Worm (Caenorhabditis elegans) whole organism, L4 larva: ENCODE results near the gene urb-1.

Experiments
- D1046.2 ChIP-seq: fragments of 200-800 bp; sonication (Bioruptor generic); IDR thresholded peaks from 2 replicates; pipeline ENCODE4 v1.3.6; 2022; ENCODE audit warnings: missing genetic modification characterization, missing compliant biosample characterization
- F10B5.3 ChIP-seq: sonication (generic microtip); optimal IDR thresholded peaks from 2 replicates; lab custom pipeline; 2016; ENCODE audit warnings: mild to moderate bottlenecking, missing genetic modification characterization, missing compliant biosample characterization
- F26F4.8 ChIP-seq: fragments of 200-800 bp; sonication (Bioruptor generic); conservative IDR thresholded peaks from 2 replicates; pipeline ENCODE4 v1.3.6; 2022; ENCODE audit warnings: missing genetic modification characterization, missing compliant biosample characterization
- F44E2.7 ChIP-seq: fragments of 200-800 bp; sonication (Bioruptor generic); IDR thresholded peaks from 2 replicates; pipeline ENCODE4 v2.1.2; 2022; ENCODE audit warnings: missing genetic modification characterization, missing compliant biosample characterization
- F49E8.2 ChIP-seq: sonication (generic microtip); optimal IDR thresholded peaks from 2 replicates; lab custom pipeline; 2016; ENCODE audit warnings: missing compliant biosample characterization, mild to moderate bottlenecking, missing genetic modification characterization, borderline replicate concordance
- T20F7.1 ChIP-seq: fragments of 200-800 bp; sonication (Bioruptor generic); optimal IDR thresholded peaks from 2 replicates; lab custom pipeline; 2018; ENCODE audit warnings: mild to moderate bottlenecking, missing genetic modification characterization, missing compliant biosample characterization
- Y48G9A.11 ChIP-seq: fragments of 200-800 bp; sonication (Bioruptor generic); IDR thresholded peaks from 2 replicates; pipeline ENCODE4 v1.3.6; 2022; ENCODE audit warnings: missing genetic modification reagents, missing genetic modification characterization, missing compliant biosample characterization
- ZK337.2 ChIP-seq: fragments of 200-800 bp; sonication (Bioruptor generic); IDR thresholded peaks from 2 replicates; pipeline ENCODE4 v1.3.6; 2022; ENCODE audit warnings: missing genetic modification reagents, missing genetic modification characterization, missing compliant biosample characterization
- ZK546.5 ChIP-seq, 2 experiments: sonication (generic microtip); optimal IDR thresholded peaks; 2 replicates each; lab custom pipeline; 2017; ENCODE audit warnings: missing biosample characterization in 2 of 2, missing genetic modification characterization in 2 of 2
- aha-1 ChIP-seq: fragments of 150-350 bp; peaks from one replicate; lab custom pipeline; 2014; ENCODE audit warnings: missing biosample characterization, missing genetic modification characterization
- ama-1 ChIP-seq: fragments of 150-350 bp; optimal IDR thresholded peaks from 2 replicates; lab custom pipeline; 2014; ENCODE audit warnings: inconsistent platforms, mixed read lengths
- arid-1 ChIP-seq: fragments of 200-800 bp; sonication (Bioruptor generic); conservative IDR thresholded peaks from 2 replicates; pipeline ENCODE4 v1.3.6; 2022; ENCODE audit warnings: missing genetic modification reagents, missing genetic modification characterization, missing compliant biosample characterization
- attf-4 ChIP-seq: sonication (generic microtip); optimal IDR thresholded peaks from 3 replicates; lab custom pipeline; 2017; ENCODE audit warnings: missing biosample characterization, missing genetic modification characterization
- ceh-20 ChIP-seq: fragments of 200-800 bp; sonication (Bioruptor generic); IDR thresholded peaks from 2 replicates; pipeline ENCODE4 v1.3.6; 2022; ENCODE audit warnings: missing genetic modification reagents, missing genetic modification characterization, missing compliant biosample characterization
- ceh-28 ChIP-seq: fragments of 150-350 bp; optimal IDR thresholded peaks from 2 replicates; lab custom pipeline; 2014; ENCODE audit warnings: missing biosample characterization, missing genetic modification reagents, missing genetic modification characterization
- ceh-62 ChIP-seq: sonication (generic microtip); optimal IDR thresholded peaks from 2 replicates; lab custom pipeline; 2017; ENCODE audit warnings: missing biosample characterization, missing genetic modification characterization
- ctbp-1 ChIP-seq: fragments of 200-800 bp; sonication (Bioruptor generic); IDR thresholded peaks from 2 replicates; pipeline ENCODE4 v1.3.6; 2022; ENCODE audit warnings: missing genetic modification reagents, missing genetic modification characterization, missing compliant biosample characterization
- daf-12 ChIP-seq: fragments of 150-350 bp; optimal IDR thresholded peaks from 2 replicates; lab custom pipeline; 2014; ENCODE audit warnings: missing biosample characterization, missing genetic modification reagents, missing genetic modification characterization
- daf-16 ChIP-seq, 3 experiments: sonication (generic microtip); optimal IDR thresholded peaks; 2 replicates each; lab custom pipeline; 2016 to 2017; ENCODE audit warnings: missing genetic modification characterization in 3 of 3, missing genetic modification reagents in 3 of 3, mild to moderate bottlenecking in 2 of 3, missing compliant biosample characterization in 2 of 3, missing biosample characterization in 1 of 3, moderate library complexity in 1 of 3
- dmd-6 ChIP-seq: fragments of 200-800 bp; sonication (Bioruptor generic); IDR thresholded peaks from 2 replicates; pipeline ENCODE4 v1.3.6; 2022; ENCODE audit warnings: missing genetic modification reagents, missing genetic modification characterization, missing compliant biosample characterization
- dpl-1 ChIP-seq: fragments of 150-350 bp; optimal IDR thresholded peaks from 2 replicates; lab custom pipeline; 2014; ENCODE audit warnings: missing biosample characterization, missing genetic modification reagents, missing genetic modification characterization
- egl-43 ChIP-seq: fragments of 200-800 bp; sonication (Bioruptor generic); IDR thresholded peaks from 2 replicates; pipeline ENCODE4 v1.3.6; 2022; ENCODE audit warnings: missing genetic modification reagents, missing genetic modification characterization, missing compliant biosample characterization
- hif-1 ChIP-seq, 2 experiments: sonication (generic microtip); optimal IDR thresholded peaks; 2 replicates each; lab custom pipeline; 2016 to 2017; ENCODE audit warnings: missing compliant biosample characterization in 2 of 2, missing genetic modification characterization in 2 of 2, missing genetic modification reagents in 2 of 2, missing genotype in 2 of 2, mild to moderate bottlenecking in 1 of 2
- hlh-11 ChIP-seq: fragments of 200-800 bp; sonication (Bioruptor generic); optimal IDR thresholded peaks from 2 replicates; lab custom pipeline; 2018; ENCODE audit warnings: mild to moderate bottlenecking, missing genetic modification characterization, missing compliant biosample characterization
- hlh-30 ChIP-seq: sonication (generic microtip); optimal IDR thresholded peaks from 2 replicates; lab custom pipeline; 2017; ENCODE audit warnings: antibody characterized with exemption, mild to moderate bottlenecking, missing genetic modification characterization, missing compliant biosample characterization; ENCODE audit not compliant: insufficient read depth
- lin-39 ChIP-seq: fragments of 150-350 bp; optimal IDR thresholded peaks from 2 replicates; lab custom pipeline; 2014; ENCODE audit warnings: missing biosample characterization, missing genetic modification reagents, missing genetic modification characterization
- mdl-1 ChIP-seq, 2 experiments: fragments of 150-350 bp in 1 of 2; sonication (generic microtip) in 1 of 2; optimal IDR thresholded peaks; 2 replicates each; lab custom pipeline; 2014 to 2017; ENCODE audit warnings: missing biosample characterization in 2 of 2, missing genetic modification characterization in 2 of 2
- mxl-3 ChIP-seq: fragments of 200-800 bp; sonication (Bioruptor generic); optimal IDR thresholded peaks from 2 replicates; lab custom pipeline; 2018; ENCODE audit warnings: mild to moderate bottlenecking, missing genetic modification characterization, missing compliant biosample characterization
- nhr-11 ChIP-seq: fragments of 150-350 bp; optimal IDR thresholded peaks from 2 replicates; lab custom pipeline; 2014; ENCODE audit warnings: missing biosample characterization, missing genetic modification characterization
- nhr-28 ChIP-seq: fragments of 150-350 bp; optimal IDR thresholded peaks from 2 replicates; lab custom pipeline; 2014; ENCODE audit warnings: missing biosample characterization, missing genetic modification characterization
- nhr-42 ChIP-seq: fragments of 200-800 bp; sonication (Bioruptor generic); IDR thresholded peaks from 2 replicates; pipeline ENCODE4 v1.3.6; 2022; ENCODE audit warnings: missing genetic modification characterization, missing compliant biosample characterization
- nhr-6 ChIP-seq: fragments of 150-350 bp; optimal IDR thresholded peaks from 2 replicates; lab custom pipeline; 2014; ENCODE audit warnings: missing biosample characterization, missing genetic modification characterization
- nhr-76 ChIP-seq: fragments of 150-350 bp; optimal IDR thresholded peaks from 2 replicates; lab custom pipeline; 2014; ENCODE audit warnings: missing biosample characterization, missing genetic modification characterization
- pha-4 ChIP-seq, 2 experiments: fragments of 150-350 bp in 1 of 2; fragments of 200-800 bp in 1 of 2; sonication (Bioruptor generic) in 1 of 2; IDR thresholded peaks in 1 of 2; optimal IDR thresholded peaks in 1 of 2; 2 replicates each; pipeline versions ENCODE4 v1.3.6 to Lab custom; 2014 to 2022; ENCODE audit warnings: missing genetic modification characterization in 2 of 2, missing genetic modification reagents in 2 of 2, missing biosample characterization in 1 of 2, missing compliant biosample characterization in 1 of 2
- php-3 ChIP-seq: fragments of 200-800 bp; sonication (Bioruptor generic); IDR thresholded peaks from 2 replicates; pipeline ENCODE4 v1.3.6; 2022; ENCODE audit warnings: missing genetic modification reagents, missing genetic modification characterization, missing compliant biosample characterization
- pqm-1 ChIP-seq: sonication (generic microtip); optimal IDR thresholded peaks from 2 replicates; lab custom pipeline; 2017; ENCODE audit warnings: missing biosample characterization, missing genetic modification characterization
- skn-1 ChIP-seq: fragments of 150-350 bp; optimal IDR thresholded peaks from 2 replicates; lab custom pipeline; 2014; ENCODE audit warnings: missing biosample characterization, missing genetic modification characterization
- snpc-4 ChIP-seq: fragments of 150-350 bp; optimal IDR thresholded peaks from 2 replicates; lab custom pipeline; 2014; ENCODE audit warnings: missing biosample characterization, missing genetic modification characterization
- spr-1 ChIP-seq: sonication (generic microtip); optimal IDR thresholded peaks from 2 replicates; lab custom pipeline; 2016; ENCODE audit warnings: mild to moderate bottlenecking, missing genetic modification characterization, missing compliant biosample characterization
- spr-3 ChIP-seq: fragments of 200-800 bp; sonication (Bioruptor generic); optimal IDR thresholded peaks from 2 replicates; lab custom pipeline; 2018; ENCODE audit warnings: mild to moderate bottlenecking, missing genetic modification characterization, missing compliant biosample characterization
- unc-62 ChIP-seq, 3 experiments: fragments of 150-350 bp in 1 of 3; sonication (generic microtip); optimal IDR thresholded peaks in 2 of 3; peaks in 1 of 3; 1 replicate in 1 of 3; 2 replicates in 2 of 3; lab custom pipeline; 2014 to 2017; ENCODE audit warnings: missing biosample characterization in 3 of 3, missing genetic modification characterization in 3 of 3, missing genetic modification reagents in 3 of 3, missing genotype in 1 of 3
- vab-7 ChIP-seq: fragments of 200-800 bp; sonication (Bioruptor generic); IDR thresholded peaks from 2 replicates; pipeline ENCODE4 v1.3.6; 2022; ENCODE audit warnings: missing genetic modification reagents, missing genetic modification characterization, missing compliant biosample characterization
- zfp-2 ChIP-seq: sonication (generic microtip); optimal IDR thresholded peaks from 2 replicates; lab custom pipeline; 2016; ENCODE audit warnings: mild to moderate bottlenecking, missing genetic modification characterization, missing compliant biosample characterization
- zfp-3 ChIP-seq: fragments of 200-800 bp; sonication (Bioruptor generic); conservative IDR thresholded peaks from 2 replicates; pipeline ENCODE4 v1.3.6; 2022; ENCODE audit warnings: missing genetic modification reagents, missing genetic modification characterization, missing compliant biosample characterization
- zip-11 ChIP-seq: fragments of 200-800 bp; sonication (Bioruptor generic); IDR thresholded peaks from 2 replicates; pipeline ENCODE4 v1.3.6; 2022; ENCODE audit warnings: missing genetic modification characterization, missing compliant biosample characterization

The urb-1 gene

DNA sequence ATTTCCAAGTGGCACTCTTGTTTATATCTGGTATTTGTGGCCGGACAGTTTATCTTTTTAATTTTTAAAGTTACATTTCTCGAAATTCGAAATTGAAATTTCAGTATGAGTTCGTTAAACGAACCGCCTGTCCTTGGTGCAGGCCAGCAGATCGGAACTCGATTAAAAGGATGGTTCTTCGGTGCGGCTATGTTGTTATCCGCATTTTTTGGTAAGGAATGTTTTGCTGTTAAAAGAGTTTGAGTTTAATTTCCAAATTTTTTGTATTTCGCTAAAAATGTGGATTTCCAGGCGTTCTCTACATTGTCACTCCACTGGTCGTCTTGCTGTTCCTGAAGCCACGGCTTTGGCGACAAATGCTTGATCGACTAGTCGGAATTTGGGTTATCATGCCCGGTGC lies 29.2 kb upstream of the urb-1 start, which contains the start of gene acl-9:
Gene acl-9 (plus strand): TSS at position 105 of the 400 bp plus-strand sequence.
- no peak for TF ChIP-seq php-3 (GFP tag; lab: Robert Waterston, UW)
- peak; percentile 57 for TF ChIP-seq Y48G9A.11 (GFP tag; lab: Robert Waterston, UW)
- no peak for TF ChIP-seq F10B5.3 (tag; lab: Kevin White, UChicago)
- peak; percentile 3 for TF ChIP-seq ama-1 (lab: Kevin White, UChicago)
- TF ChIP-seq nhr-42: no peak
- TF ChIP-seq F26F4.8 (GFP tag; lab: Robert Waterston, UW): no peak
- TF ChIP-seq T20F7.1 (GFP tag; lab: Kevin White, UChicago): no peak
- TF ChIP-seq F44E2.7 (GFP tag; lab: Robert Waterston, UW): no peak
- no peak for TF ChIP-seq snpc-4 (tag; lab: Kevin White, UChicago)
- TF ChIP-seq, all 104 proteins: peak for 2

DNA sequence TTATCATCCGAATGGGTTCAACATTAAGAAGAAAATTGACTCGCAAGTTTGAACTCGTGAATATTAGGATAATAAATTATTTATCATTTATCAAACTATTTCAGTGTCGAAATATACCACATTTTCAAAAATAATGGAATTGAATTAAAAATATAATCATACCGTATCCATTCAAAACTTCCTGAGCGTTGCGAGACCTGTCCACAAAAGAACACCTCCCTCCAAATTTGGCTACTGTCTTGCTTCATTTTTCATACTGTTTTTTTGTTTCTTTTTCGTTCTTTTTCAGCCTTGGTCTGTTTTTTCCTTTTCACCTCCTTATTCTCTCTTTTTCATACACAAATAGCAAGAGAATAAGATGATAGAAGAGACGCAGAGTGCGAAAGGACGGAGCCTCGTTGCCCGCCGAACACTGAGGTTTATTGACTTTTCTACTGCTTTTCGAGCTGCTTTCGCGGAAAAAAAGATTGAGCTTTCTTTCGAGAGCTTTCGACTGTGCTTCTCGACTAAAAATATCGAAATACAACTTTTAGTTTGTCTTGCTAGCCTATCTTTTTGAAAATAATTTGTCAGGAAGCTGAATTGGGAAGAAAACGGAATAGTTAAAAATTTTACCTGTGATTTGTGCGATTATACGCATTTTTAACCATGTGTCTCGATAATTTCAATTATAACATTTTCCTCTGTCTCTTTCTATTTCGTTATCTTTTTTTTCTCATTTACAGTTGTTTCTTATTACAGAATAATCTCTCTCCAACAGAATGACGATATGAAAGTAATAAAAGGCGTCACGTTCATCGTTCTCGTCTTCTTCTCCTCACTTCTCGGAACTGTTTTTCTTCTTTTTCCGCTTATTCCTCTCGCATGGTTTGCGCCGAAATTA lies 26.4 kb upstream of the urb-1 start, which contains the start of gene acl-8:
Gene acl-8 (plus strand): TSS at position 742 of the 883 bp plus-strand sequence.
- TF ChIP-seq nhr-76 (tag; lab: Kevin White, UChicago): no peak
- TF ChIP-seq mxl-3 (GFP tag; lab: Kevin White, UChicago): peak; percentile 51
- 0 out of 2 replicates have a peak, but pooled peaks have one; percentile 51 for TF ChIP-seq php-3 (GFP tag; lab: Robert Waterston, UW)
- TF ChIP-seq hlh-30 (tag; lab: Kevin White, UChicago): no peak
- peak; percentile 73 for TF ChIP-seq nhr-28 (tag; lab: Kevin White, UChicago)
- TF ChIP-seq daf-12 (tag; lab: Kevin White, UChicago): no peak
- TF ChIP-seq arid-1: no peak
- TF ChIP-seq ZK337.2: no peak
- TF ChIP-seq spr-1 (tag; lab: Kevin White, UChicago): no peak
- TF ChIP-seq ceh-28 (tag; lab: Kevin White, UChicago): no peak
- TF ChIP-seq ceh-62: no peak
- no peak for TF ChIP-seq egl-43 (GFP tag; lab: Robert Waterston, UW)
- no peak for TF ChIP-seq spr-3 (GFP tag; lab: Kevin White, UChicago)
- no peak for TF ChIP-seq ceh-20 (GFP tag; lab: Robert Waterston, UW)
- no peak for TF ChIP-seq zfp-2 (tag; lab: Kevin White, UChicago)
- TF ChIP-seq dpl-1 (GFP tag; lab: Kevin White, UChicago): no peak
- TF ChIP-seq hlh-11 (tag; lab: Kevin White, UChicago): peak; percentile 59
- peak; percentile 69 for TF ChIP-seq dmd-6
- no peak for TF ChIP-seq hif-1 (tag; optimal IDR thresholded peaks at IDR 0.05; lab: Kevin White, UChicago)
- peak; percentile 84 for TF ChIP-seq pqm-1 (tag; lab: Kevin White, UChicago)
- no peak for TF ChIP-seq attf-4 (tag; lab: Kevin White, UChicago)
- no peak for TF ChIP-seq mdl-1 (tag; optimal IDR thresholded peaks at IDR 0.05; lab: Kevin White, UChicago)
- peak; percentile 37 for TF ChIP-seq T20F7.1 (GFP tag; lab: Kevin White, UChicago)
- no peak for TF ChIP-seq nhr-6 (tag; lab: Kevin White, UChicago)
- no peak for TF ChIP-seq vab-7 (GFP tag; lab: Robert Waterston, UW)
- no peak for TF ChIP-seq ZK546.5 (tag; optimal IDR thresholded peaks at IDR 0.05; lab: Kevin White, UChicago)
- TF ChIP-seq nhr-11 (tag; lab: Kevin White, UChicago): no peak
- TF ChIP-seq lin-39 (tag; lab: Kevin White, UChicago): no peak
- no peak for TF ChIP-seq F10B5.3 (tag; lab: Kevin White, UChicago)
- TF ChIP-seq unc-62 (GFP tag; optimal IDR thresholded peaks at IDR 0.05 in 1 of 2; lab: Kevin White, UChicago): peak in 1 of 2 experiments; percentile 84
- TF ChIP-seq unc-62 (tag; optimal IDR thresholded peaks at IDR 0.05; lab: Kevin White, UChicago): no peak
- no peak for TF ChIP-seq zip-11 (GFP tag; lab: Robert Waterston, UW)
- peak; percentile 23 for TF ChIP-seq aha-1 (tag; lab: Kevin White, UChicago)
- TF ChIP-seq F49E8.2 (tag; lab: Kevin White, UChicago): no peak
- TF ChIP-seq D1046.2: no peak
- 0 out of 2 replicates have a peak, but pooled peaks have one; percentile 16 for TF ChIP-seq Y48G9A.11 (GFP tag; lab: Robert Waterston, UW)
- no peak for TF ChIP-seq ctbp-1 (GFP tag; lab: Robert Waterston, UW)
- no peak for TF ChIP-seq pha-4 (GFP tag; IDR thresholded peaks at IDR 0.05; lab: Robert Waterston, UW)
- TF ChIP-seq pha-4 (tag; optimal IDR thresholded peaks at IDR 0.05; lab: Kevin White, UChicago): peak; percentile 19
- no peak for TF ChIP-seq skn-1 (tag; lab: Kevin White, UChicago)
- TF ChIP-seq snpc-4 (tag; lab: Kevin White, UChicago): no peak
- TF ChIP-seq daf-16 (GFP tag; optimal IDR thresholded peaks at IDR 0.05; lab: Kevin White, UChicago): no peak
- TF ChIP-seq daf-16 (tag; optimal IDR thresholded peaks at IDR 0.05; lab: Kevin White, UChicago): peak; percentile 61
- TF ChIP-seq zfp-3 (GFP tag; lab: Robert Waterston, UW): no peak
